Fruit fly (Drosophila melanogaster): ENCODE data around the gene CG31465.
A peak's percentile ranks its signal among the peaks of the same experiment; 100 is the strongest.

CG31465 gene

DNA sequence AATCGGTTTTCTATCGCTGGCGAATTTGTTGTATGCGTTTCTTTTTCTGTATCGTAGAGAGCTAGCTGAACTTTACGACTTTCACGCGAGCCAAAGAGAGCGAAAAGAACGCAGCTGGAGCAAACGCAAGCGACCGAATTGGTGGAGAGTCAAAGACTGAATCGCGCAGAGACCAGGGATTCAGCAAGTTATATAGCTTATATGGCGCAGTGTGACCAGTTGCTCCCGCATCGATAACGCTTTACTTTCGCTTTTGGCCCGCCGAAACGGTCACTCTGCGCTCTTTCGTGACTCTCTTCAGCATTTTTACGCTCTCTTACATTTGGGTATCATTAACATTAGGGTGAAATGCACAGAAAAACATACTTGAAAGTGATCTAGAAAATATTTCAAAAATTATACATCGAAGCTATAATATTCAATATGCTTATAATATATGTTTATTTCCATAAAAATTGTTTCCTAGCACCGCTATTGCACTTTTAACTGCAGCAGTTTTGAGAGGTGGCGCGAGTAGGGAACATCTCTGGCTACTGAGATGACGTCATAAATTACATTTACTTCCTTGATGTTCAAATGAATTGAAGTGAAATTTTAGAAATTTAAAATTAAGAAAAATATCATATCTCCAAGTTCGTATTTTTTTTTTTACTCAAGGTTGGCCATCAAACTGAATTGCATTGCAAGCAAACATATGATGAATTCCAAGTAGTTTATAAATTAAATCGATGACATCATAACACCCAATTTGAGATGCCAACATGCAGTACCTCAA is 24.3 kb upstream of the CG31465 start, which contains the start of gene glec (continued):
- TF ChIP-seq CG12155 (GFP tag; optimal IDR thresholded peaks at IDR 0.05) = no peak
- no peak for TF ChIP-seq Usf (GFP tag; optimal IDR thresholded peaks at IDR 0.05)
- TF ChIP-seq bowl (GFP tag; IDR thresholded peaks at IDR 0.05) = peak; percentile 52; the same call in 1 of the 2 replicates
- peak; percentile 60 for TF ChIP-seq Fer1 (GFP tag; optimal IDR thresholded peaks at IDR 0.05)

DNA sequence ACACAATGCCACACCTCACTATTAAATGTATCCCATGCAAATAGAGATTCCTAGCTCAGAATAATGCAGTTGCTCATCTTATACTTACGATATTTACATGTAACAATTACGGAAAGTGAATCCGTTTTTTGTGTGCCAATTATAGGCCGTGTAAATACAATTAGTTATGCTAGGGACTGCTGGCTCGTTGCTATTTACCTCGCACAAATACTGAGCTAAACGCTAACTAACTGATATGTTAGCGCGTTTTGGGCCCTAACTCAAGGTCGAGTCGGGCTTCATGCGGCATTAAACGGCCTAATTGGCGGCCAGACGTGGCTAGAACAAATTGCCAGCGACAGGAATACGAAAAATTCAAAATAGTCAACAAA is 23.8 kb upstream of the CG31465 start:
- TF ChIP-seq CG1529 (GFP tag; optimal IDR thresholded peaks at IDR 0.05) (no peak), Gug (GFP tag; IDR thresholded peaks at IDR 0.05) (no peak), mirr (GFP tag; optimal IDR thresholded peaks at IDR 0.05) (peak; percentile 29), odd (GFP tag; optimal IDR thresholded peaks at IDR 0.05) (peak; percentile 11), gcm (GFP tag; optimal IDR thresholded peaks at IDR 0.05) (no peak), Med (GFP tag) (peak; percentile 89), grn (GFP tag; optimal IDR thresholded peaks at IDR 0.05) (no peak), maf-S (GFP tag; optimal IDR thresholded peaks at IDR 0.05) (peak; percentile 4), CG14014 (GFP tag; IDR thresholded peaks at IDR 0.05) (0 out of 2 replicates have a peak, but pooled peaks have one; percentile 26), Poxn (GFP tag; IDR thresholded peaks at IDR 0.05) (no peak), bab2 (GFP tag; optimal IDR thresholded peaks at IDR 0.05) (peak; percentile 14), CG2678 (tag; optimal IDR thresholded peaks at IDR 0.05) (peak; percentile 12), ci (GFP tag; IDR thresholded peaks at IDR 0.05) (no peak), CTCF (GFP tag; optimal IDR thresholded peaks at IDR 0.05) (no peak), Hr51 (GFP tag; optimal IDR thresholded peaks at IDR 0.05) (no peak), CG1233 (GFP tag; optimal IDR thresholded peaks at IDR 0.05) (peak; percentile 23), CG8290 (GFP tag; optimal IDR thresholded peaks at IDR 0.05) (no peak), CG8290 (tag; optimal IDR thresholded peaks at IDR 0.05) (peak in 1 of 2 experiments; percentile 47), Doc3 (GFP tag; IDR thresholded peaks at IDR 0.05; ENCODE audit: partially characterized antibody) (no peak), lab (GFP tag; optimal IDR thresholded peaks at IDR 0.05) (peak; percentile 32), Abd-B (GFP tag; optimal IDR thresholded peaks at IDR 0.05) (no peak), CG13894 (tag; optimal IDR thresholded peaks at IDR 0.05) (no peak), CG18599 (GFP tag; optimal IDR thresholded peaks at IDR 0.05) (no peak), mld (GFP tag; IDR thresholded peaks at IDR 0.05; ENCODE audit: partially characterized antibody) (no peak), CG10366 (GFP tag; IDR thresholded peaks at IDR 0.05) (no peak), CG12155 (GFP tag; optimal IDR thresholded peaks at IDR 0.05) (no peak), CG18619 (GFP tag; optimal IDR thresholded peaks at IDR 0.05) (no peak), CG3281 (GFP tag; optimal IDR thresholded peaks at IDR 0.05) (peak; percentile 4), CG16813 (GFP tag; IDR thresholded peaks at IDR 0.05; ENCODE audit: partially characterized antibody) (no peak), NfI (GFP tag; optimal IDR thresholded peaks at IDR 0.05) (no peak), ash1 (GFP tag; optimal IDR thresholded peaks at IDR 0.05) (no peak), fd3F (GFP tag; optimal IDR thresholded peaks at IDR 0.05) (peak; percentile 12), btn (GFP tag; optimal IDR thresholded peaks at IDR 0.05) (no peak), cato (GFP tag; optimal IDR thresholded peaks at IDR 0.05; ENCODE audit: borderline replicate concordance) (no peak), CG15011 (GFP tag; optimal IDR thresholded peaks at IDR 0.05) (no peak), trh (GFP tag; optimal IDR thresholded peaks at IDR 0.05) (no peak), sug (tag; optimal IDR thresholded peaks at IDR 0.05) (peak; percentile 1), C15 (GFP tag; IDR thresholded peaks at IDR 0.05) (no peak), HmgZ (tag; optimal IDR thresholded peaks at IDR 0.05) (no peak), pb (GFP tag; optimal IDR thresholded peaks at IDR 0.05) (no peak), Pdp1 (GFP tag; optimal IDR thresholded peaks at IDR 0.05) (no peak), CG13296 (GFP tag; optimal IDR thresholded peaks at IDR 0.05) (peak; percentile 32), Meics (GFP tag; optimal IDR thresholded peaks at IDR 0.05) (peak; percentile 5), kay (GFP tag; optimal IDR thresholded peaks at IDR 0.05) (no peak), Xbp1 (GFP tag; optimal IDR thresholded peaks at IDR 0.05) (no peak)
